Fruit fly (Drosophila melanogaster) whole organism, embryonic: ENCODE data around the gene alpha-Est9.

Experiments used
- Adf1 ChIP-seq: fragments of 200-800 bp; sonication (Bioruptor generic); IDR thresholded peaks from 2 replicates; pipeline ENCODE4 v1.3.6; 2022; ENCODE audit warnings: missing biosample characterization, missing genetic modification characterization
- Bgb ChIP-seq: fragments of 200-800 bp; sonication (Bioruptor generic); IDR thresholded peaks from 2 replicates; pipeline ENCODE4 v1.3.6; 2022; ENCODE audit warnings: missing biosample characterization, missing genetic modification characterization; ENCODE audit not compliant: partially characterized antibody
- CG10654 ChIP-seq: fragments of 200-800 bp; sonication (Bioruptor generic); optimal IDR thresholded peaks from 2 replicates; lab custom pipeline; 2016; ENCODE audit warnings: missing biosample characterization, missing genetic modification characterization
- CG11456 ChIP-seq: fragments of 200-800 bp; sonication (Bioruptor generic); IDR thresholded peaks from 3 replicates; pipeline ENCODE4 v1.3.6; 2022; ENCODE audit warnings: missing biosample characterization, missing genetic modification characterization
- CG12299 ChIP-seq: fragments of 200-800 bp; sonication (Bioruptor generic); optimal IDR thresholded peaks from 2 replicates; lab custom pipeline; 2018; ENCODE audit warnings: missing biosample characterization, mild to moderate bottlenecking, missing genetic modification characterization
- CG12769 ChIP-seq: fragments of 200-800 bp; sonication (Bioruptor generic); optimal IDR thresholded peaks from 2 replicates; lab custom pipeline; 2019; ENCODE audit warnings: missing biosample characterization, mild to moderate bottlenecking, missing genetic modification characterization, moderate library complexity
- CG13123 ChIP-seq: fragments of 200-800 bp; sonication (Bioruptor generic); optimal IDR thresholded peaks from 2 replicates; lab custom pipeline; 2016; ENCODE audit warnings: missing biosample characterization, missing genetic modification characterization
- CG13287 ChIP-seq: fragments of 200-800 bp; sonication (Bioruptor generic); IDR thresholded peaks from 2 replicates; pipeline ENCODE4 v1.3.6; 2022; ENCODE audit warnings: missing biosample characterization, missing genetic modification characterization; ENCODE audit not compliant: partially characterized antibody
- CG13296 ChIP-seq: fragments of 200-800 bp; sonication (Bioruptor generic); optimal IDR thresholded peaks from 3 replicates; lab custom pipeline; 2018; ENCODE audit warnings: missing biosample characterization, mild to moderate bottlenecking, missing genetic modification characterization
- CG13424 ChIP-seq: fragments of 200-800 bp; sonication (Bioruptor generic); optimal IDR thresholded peaks from 2 replicates; lab custom pipeline; 2019; ENCODE audit warnings: missing biosample characterization, mild to moderate bottlenecking, missing genetic modification characterization, moderate library complexity
- CG14441 ChIP-seq: fragments of 200-800 bp; sonication (Bioruptor generic); IDR thresholded peaks from 2 replicates; pipeline ENCODE4 v1.3.6; 2022; ENCODE audit warnings: missing biosample characterization, missing genetic modification characterization
- CG17612 ChIP-seq: fragments of 200-800 bp; sonication (Bioruptor generic); IDR thresholded peaks from 2 replicates; pipeline ENCODE4 v1.3.6; 2022; ENCODE audit warnings: missing biosample characterization, missing genetic modification characterization
- CG2129 ChIP-seq: fragments of 200-800 bp; sonication (Bioruptor generic); IDR thresholded peaks from 2 replicates; pipeline ENCODE4 v1.3.6; 2022; ENCODE audit warnings: missing biosample characterization, missing genetic modification characterization; ENCODE audit not compliant: partially characterized antibody
- CG2889 ChIP-seq: fragments of 200-800 bp; sonication (Bioruptor generic); IDR thresholded peaks from 3 replicates; pipeline ENCODE4 v1.3.6; 2022; ENCODE audit warnings: missing biosample characterization, missing genetic modification characterization
- CG31224 ChIP-seq: fragments of 200-800 bp; sonication (Bioruptor generic); IDR thresholded peaks from 2 replicates; pipeline ENCODE4 v1.3.6; 2022; ENCODE audit warnings: missing biosample characterization, missing genetic modification characterization
- CG31388 ChIP-seq: fragments of 200-800 bp; sonication (Bioruptor generic); optimal IDR thresholded peaks from 2 replicates; lab custom pipeline; 2016; ENCODE audit warnings: missing biosample characterization, missing genetic modification characterization
- CG32767 ChIP-seq: fragments of 200-800 bp; sonication (Bioruptor generic); IDR thresholded peaks from 2 replicates; pipeline ENCODE4 v1.3.6; 2022; ENCODE audit warnings: missing biosample characterization, missing genetic modification characterization
- CG34422 ChIP-seq: fragments of 200-800 bp; sonication (Bioruptor generic); IDR thresholded peaks from 3 replicates; pipeline ENCODE4 v1.3.6; 2022; ENCODE audit warnings: missing biosample characterization, missing genetic modification characterization
- CG6765 ChIP-seq: fragments of 200-800 bp; sonication (Bioruptor generic); optimal IDR thresholded peaks from 3 replicates; lab custom pipeline; 2017; ENCODE audit warnings: missing biosample characterization, mild to moderate bottlenecking, missing genetic modification characterization
- CG7271 ChIP-seq: fragments of 200-800 bp; sonication (Bioruptor generic); optimal IDR thresholded peaks from 2 replicates; lab custom pipeline; 2018; ENCODE audit warnings: missing biosample characterization, mild to moderate bottlenecking, missing genetic modification characterization, moderate library complexity
- CG7987 ChIP-seq: fragments of 200-800 bp; sonication (Bioruptor generic); optimal IDR thresholded peaks from 2 replicates; lab custom pipeline; 2018; ENCODE audit warnings: missing biosample characterization, mild to moderate bottlenecking, missing genetic modification characterization, moderate library complexity
- CG9932 ChIP-seq: fragments of 200-800 bp; sonication (Bioruptor generic); IDR thresholded peaks from 2 replicates; pipeline ENCODE4 v1.3.6; 2022; ENCODE audit warnings: missing biosample characterization, missing genetic modification characterization
- CkIIα-i1 ChIP-seq: fragments of 200-800 bp; sonication (Bioruptor generic); IDR thresholded peaks from 2 replicates; pipeline ENCODE4 v1.3.6; 2022; ENCODE audit warnings: missing biosample characterization, missing genetic modification characterization
- Dip2 ChIP-seq: fragments of 200-800 bp; sonication (Bioruptor generic); IDR thresholded peaks from 2 replicates; pipeline ENCODE4 v1.3.6; 2022; ENCODE audit warnings: missing biosample characterization, missing genetic modification characterization
- Dp ChIP-seq: fragments of 200-800 bp; sonication (Bioruptor generic); optimal IDR thresholded peaks from 2 replicates; lab custom pipeline; 2018; ENCODE audit warnings: missing biosample characterization, mild to moderate bottlenecking, missing genetic modification characterization, moderate library complexity
- Dref ChIP-seq: fragments of 200-800 bp; sonication (Bioruptor generic); IDR thresholded peaks from 2 replicates; pipeline ENCODE4 v1.3.6; 2022; ENCODE audit warnings: missing biosample characterization, missing genetic modification characterization
- GATAe ChIP-seq: fragments of 200-800 bp; sonication (Bioruptor generic); conservative IDR thresholded peaks from 2 replicates; pipeline ENCODE4 v1.3.6; 2022; ENCODE audit warnings: missing biosample characterization, missing genetic modification characterization
- Jarid2 ChIP-seq: fragments of 200-800 bp; sonication (Bioruptor generic); optimal IDR thresholded peaks from 3 replicates; lab custom pipeline; 2017; ENCODE audit warnings: mild to moderate bottlenecking, missing biosample characterization, missing genetic modification reagents, missing genetic modification characterization
- Max ChIP-seq: fragments of 200-800 bp; sonication (Bioruptor generic); optimal IDR thresholded peaks from 2 replicates; lab custom pipeline; 2016; ENCODE audit warnings: missing biosample characterization, mild to moderate bottlenecking, missing genetic modification characterization
- NfI ChIP-seq: fragments of 200-800 bp; sonication (Bioruptor generic); optimal IDR thresholded peaks from 3 replicates; lab custom pipeline; 2018; ENCODE audit warnings: missing biosample characterization, mild to moderate bottlenecking, missing genetic modification characterization, moderate library complexity
- Pdp1 ChIP-seq, 2 experiments: fragments of 200-800 bp; sonication (Bioruptor generic); optimal IDR thresholded peaks; 3 replicates each; lab custom pipeline; 2016; ENCODE audit warnings: missing biosample characterization in 2 of 2, missing genetic modification characterization in 2 of 2, mild to moderate bottlenecking in 1 of 2, moderate library complexity in 1 of 2
- Rfx ChIP-seq: fragments of 200-800 bp; sonication (Bioruptor generic); IDR thresholded peaks from 2 replicates; pipeline ENCODE4 v1.3.6; 2022; ENCODE audit warnings: missing biosample characterization, missing genetic modification characterization
- Stat92E ChIP-seq, 3 experiments: fragments of >200 bp in 2 of 3; fragments of 200-800 bp in 1 of 3; sonication (Bioruptor generic) in 1 of 3; optimal IDR thresholded peaks; 2 replicates each; lab custom pipeline; 2017 to 2019; ENCODE audit warnings: missing biosample characterization in 3 of 3, missing genetic modification characterization in 3 of 3, mild to moderate bottlenecking in 1 of 3, moderate library complexity in 1 of 3
- Trl ChIP-seq, 3 experiments: fragments of >200 bp in 2 of 3; fragments of 200-800 bp in 1 of 3; sonication (Bioruptor generic) in 1 of 3; optimal IDR thresholded peaks; 2 replicates in 1 of 3; 3 replicates in 2 of 3; lab custom pipeline; 2016 to 2017; ENCODE audit warnings: missing biosample characterization in 1 of 3, missing genetic modification characterization in 1 of 3
- br ChIP-seq: fragments of >200 bp; optimal IDR thresholded peaks from 2 replicates; lab custom pipeline; 2017
- cad ChIP-seq: fragments of >200 bp; optimal IDR thresholded peaks from 2 replicates; lab custom pipeline; 2017; ENCODE audit warnings: missing biosample characterization, missing genetic modification characterization
- chm ChIP-seq: fragments of 200-800 bp; sonication (Bioruptor generic); IDR thresholded peaks from 2 replicates; pipeline ENCODE4 v1.3.6; 2022; ENCODE audit warnings: missing biosample characterization, missing genetic modification characterization
- da ChIP-seq: fragments of 200-800 bp; sonication (Bioruptor generic); optimal IDR thresholded peaks from 2 replicates; lab custom pipeline; 2016; ENCODE audit warnings: missing biosample characterization, missing genetic modification characterization
- gem ChIP-seq: fragments of 200-800 bp; sonication (Bioruptor generic); optimal IDR thresholded peaks from 2 replicates; lab custom pipeline; 2019; ENCODE audit warnings: missing biosample characterization, mild to moderate bottlenecking, missing genetic modification characterization, moderate library complexity
- hbn ChIP-seq: fragments of 200-800 bp; sonication (Bioruptor generic); IDR thresholded peaks from 2 replicates; pipeline ENCODE4 v1.3.6; 2022; ENCODE audit warnings: missing biosample characterization, missing genetic modification characterization; ENCODE audit not compliant: partially characterized antibody
- klu ChIP-seq: fragments of 200-800 bp; sonication (Bioruptor generic); IDR thresholded peaks from 2 replicates; pipeline ENCODE4 v1.3.6; 2022; ENCODE audit warnings: missing biosample characterization, missing genetic modification characterization
- nerfin-2 ChIP-seq: fragments of 200-800 bp; sonication (Bioruptor generic); IDR thresholded peaks from 2 replicates; pipeline ENCODE4 v1.3.6; 2022; ENCODE audit warnings: missing biosample characterization, missing genetic modification characterization; ENCODE audit not compliant: partially characterized antibody
- odd ChIP-seq: fragments of 200-800 bp; sonication (Bioruptor generic); optimal IDR thresholded peaks from 2 replicates; lab custom pipeline; 2017; ENCODE audit warnings: missing biosample characterization, mild to moderate bottlenecking, missing genetic modification characterization
- otp ChIP-seq: fragments of 200-800 bp; sonication (Bioruptor generic); IDR thresholded peaks from 3 replicates; pipeline ENCODE4, ENCODE4 v1.3.6; 2022; ENCODE audit warnings: missing biosample characterization, missing genetic modification characterization
- ro ChIP-seq: fragments of 200-800 bp; sonication (Bioruptor generic); IDR thresholded peaks from 2 replicates; pipeline ENCODE4 v1.3.6; 2022; ENCODE audit warnings: missing biosample characterization, missing genetic modification characterization
- sug ChIP-seq: fragments of 200-800 bp; optimal IDR thresholded peaks from 2 replicates; lab custom pipeline; 2019; ENCODE audit warnings: missing biosample characterization, mild to moderate bottlenecking, missing genetic modification characterization, moderate library complexity
- tap ChIP-seq: fragments of 200-800 bp; optimal IDR thresholded peaks from 3 replicates; lab custom pipeline; 2019; ENCODE audit warnings: missing biosample characterization, mild to moderate bottlenecking, missing genetic modification characterization, moderate library complexity
- tna ChIP-seq: fragments of 200-800 bp; sonication (Bioruptor generic); IDR thresholded peaks from 2 replicates; pipeline ENCODE4 v1.3.6; 2022; ENCODE audit warnings: missing biosample characterization, missing genetic modification characterization; ENCODE audit not compliant: partially characterized antibody
- unpg ChIP-seq: fragments of 200-800 bp; sonication (Bioruptor generic); optimal IDR thresholded peaks from 3 replicates; lab custom pipeline; 2018; ENCODE audit warnings: missing biosample characterization, mild to moderate bottlenecking, missing genetic modification characterization, moderate library complexity
- wdn ChIP-seq: fragments of 200-800 bp; sonication (Bioruptor generic); IDR thresholded peaks from 2 replicates; pipeline ENCODE4 v1.3.6; 2022; ENCODE audit warnings: missing biosample characterization, missing genetic modification characterization

alpha-Est9 gene

DNA sequence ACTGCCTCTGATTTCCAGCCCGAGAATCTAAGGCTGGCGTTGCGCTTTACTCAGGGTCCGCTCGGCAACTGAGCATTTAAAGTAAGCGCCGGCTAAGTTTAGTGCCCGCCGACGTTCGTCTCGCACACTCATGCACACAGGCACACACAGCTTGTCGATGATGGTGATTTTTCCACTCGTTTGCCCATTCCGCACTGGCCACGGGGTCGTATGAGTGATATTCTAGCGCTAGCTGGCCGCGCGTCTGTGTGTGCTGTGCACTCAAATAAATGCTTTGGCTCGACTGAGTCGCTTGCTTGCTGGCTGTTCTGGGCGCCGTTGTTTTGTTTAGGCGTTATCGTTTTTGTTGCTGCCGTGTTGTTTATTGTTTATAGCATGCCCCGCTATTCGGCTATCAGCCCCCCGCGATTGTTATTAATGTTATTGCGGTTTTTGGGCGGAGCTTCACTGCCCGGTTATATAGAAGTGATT lies 10.7 kb upstream of the alpha-Est9 start, which contains the start of gene alpha-Est8 (continued):
- no peak for TF ChIP-seq CG2889 (GFP tag; lab: Robert Waterston, UW)
- no peak for TF ChIP-seq Stat92E (GFP tag; optimal IDR thresholded peaks at IDR 0.05; lab: Kevin White, UChicago)
- peak; percentile 63; the same call in 1 of the 2 replicates for TF ChIP-seq Adf1 (GFP tag; lab: Robert Waterston, UW)
- peak; percentile 100 for TF ChIP-seq sug (tag; lab: Kevin White, UChicago)
- no peak for TF ChIP-seq CG31388 (GFP tag; lab: Kevin White, UChicago)
- TF ChIP-seq CG7271 (tag; lab: Kevin White, UChicago): no peak
- no peak for TF ChIP-seq cad (GFP tag; lab: Kevin White, UChicago)
- peak; percentile 73 for TF ChIP-seq Bgb (GFP tag; lab: Robert Waterston, UW)
- no peak for TF ChIP-seq NfI
- TF ChIP-seq chm: no peak
- TF ChIP-seq CkIIα-i1 (GFP tag; lab: Robert Waterston, UW): no peak
- no peak for TF ChIP-seq CG2129
- no peak for TF ChIP-seq CG10654 (GFP tag; lab: Kevin White, UChicago)
- TF ChIP-seq tap (tag; lab: Kevin White, UChicago): no peak
- TF ChIP-seq Jarid2 (GFP tag; lab: Kevin White, UChicago): peak; percentile 54
- TF ChIP-seq CG11456: 0 out of 3 replicates have a peak, but pooled peaks have one; percentile 63
- TF ChIP-seq CG6765 (GFP tag; lab: Kevin White, UChicago): peak; percentile 39
- TF ChIP-seq Dip2 (GFP tag; lab: Robert Waterston, UW): no peak
- no peak for TF ChIP-seq CG32767 (GFP tag; lab: Robert Waterston, UW)
- TF ChIP-seq CG13424 (tag; lab: Kevin White, UChicago): no peak
- TF ChIP-seq hbn (GFP tag; lab: Robert Waterston, UW): no peak
- peak; percentile 20 for TF ChIP-seq gem (tag; lab: Kevin White, UChicago)
- TF ChIP-seq Dref (GFP tag; lab: Robert Waterston, UW): no peak
- TF ChIP-seq CG7987: peak; percentile 7
- no peak for TF ChIP-seq CG17612 (GFP tag; lab: Robert Waterston, UW)
- TF ChIP-seq klu: no peak
- peak in 1 of 2 experiments; percentile 9 for TF ChIP-seq Pdp1 (GFP tag; optimal IDR thresholded peaks at IDR 0.05; lab: Kevin White, UChicago)
- peak; percentile 29 for TF ChIP-seq unpg (GFP tag; lab: Kevin White, UChicago)
- peak; percentile 15 for TF ChIP-seq CG12299 (tag; lab: Kevin White, UChicago)
- TF ChIP-seq br (lab: Kevin White, UChicago): no peak
- no peak for TF ChIP-seq CG34422 (GFP tag; lab: Robert Waterston, UW)
- no peak for TF ChIP-seq ro
- no peak for TF ChIP-seq CG14441
- no peak for TF ChIP-seq Max (GFP tag; lab: Kevin White, UChicago)
- TF ChIP-seq Dp (GFP tag; lab: Kevin White, UChicago): no peak
- TF ChIP-seq CG31224: peak; percentile 100
- TF ChIP-seq tna (GFP tag; lab: Robert Waterston, UW): peak; percentile 47; the same call in 1 of the 2 replicates
- TF ChIP-seq CG12769: no peak
- TF ChIP-seq nerfin-2 (GFP tag; lab: Robert Waterston, UW): 0 out of 2 replicates have a peak, but pooled peaks have one; percentile 16
- TF ChIP-seq Trl (optimal IDR thresholded peaks at IDR 0.05; lab: Kevin White, UChicago): no peak
- no peak for TF ChIP-seq Trl (GFP tag; optimal IDR thresholded peaks at IDR 0.05; lab: Kevin White, UChicago)
- TF ChIP-seq wdn (GFP tag; lab: Robert Waterston, UW): no peak
- TF ChIP-seq odd: no peak
- 0 out of 2 replicates have a peak, but pooled peaks have one; percentile 16 for TF ChIP-seq GATAe
- no peak for TF ChIP-seq CG13123
- TF ChIP-seq CG9932 (GFP tag; lab: Robert Waterston, UW): no peak
- TF ChIP-seq CG13296 (GFP tag; lab: Kevin White, UChicago): peak; percentile 23
- TF ChIP-seq Rfx (GFP tag; lab: Robert Waterston, UW): peak; percentile 34; the same call in 1 of the 2 replicates
- TF ChIP-seq CG13287: peak; percentile 66
- TF ChIP-seq otp (GFP tag; lab: Robert Waterston, UW): no peak
- no peak for TF ChIP-seq da (GFP tag; lab: Kevin White, UChicago)
